Worm (Caenorhabditis elegans) whole organism, young adult: Measurements from ENCODE around the gene Y17G9A.2.

Source experiments
- F52B5.7 ChIP-seq: sonication (generic microtip); optimal IDR thresholded peaks from 2 replicates; lab custom pipeline; 2016; ENCODE audit warnings: mild to moderate bottlenecking, missing genetic modification characterization, missing compliant biosample characterization
- ceh-40 ChIP-seq: fragments of 200-800 bp; sonication (Bioruptor generic); IDR thresholded peaks from 2 replicates; pipeline ENCODE4 v1.3.6; 2022; ENCODE audit warnings: missing genetic modification characterization, missing compliant biosample characterization
- madf-6 ChIP-seq: fragments of 200-800 bp; sonication (Bioruptor generic); IDR thresholded peaks from 2 replicates; pipeline ENCODE4 v1.3.6; 2022; ENCODE audit warnings: missing genetic modification reagents, missing genetic modification characterization, missing compliant biosample characterization
- snpc-4 ChIP-seq, 5 experiments: fragments of 150-350 bp in 1 of 5; sonication (generic microtip) in 4 of 5; optimal IDR thresholded peaks; 2 replicates each; lab custom pipeline; 2014 to 2018; ENCODE audit warnings: missing genetic modification characterization in 5 of 5, missing biosample characterization in 3 of 5, antibody characterized with exemption in 2 of 5, mild to moderate bottlenecking in 2 of 5, missing compliant biosample characterization in 2 of 5, missing genotype in 2 of 5, moderate library complexity in 2 of 5, missing genetic modification reagents in 1 of 5
- unc-62 ChIP-seq: fragments of 150-350 bp; optimal IDR thresholded peaks from 2 replicates; lab custom pipeline; 2014; ENCODE audit warnings: missing biosample characterization, missing genetic modification reagents, missing genetic modification characterization

ce11 chrIV:4885435-4885834, 29.3 kb upstream of the Y17G9A.2 start:
- TF ChIP-seq snpc-4 (GFP tag; optimal IDR thresholded peaks at IDR 0.05; lab: Kevin White, UChicago) (peak; percentile 80), snpc-4 (tag; optimal IDR thresholded peaks at IDR 0.05; lab: Kevin White, UChicago) (peak; percentile 83 to 95 (median 90)), madf-6 (GFP tag; lab: Robert Waterston, UW) (no peak), ceh-40 (no peak), F52B5.7 (no peak), unc-62 (no peak)
